Fruit fly (Drosophila melanogaster): ENCODE results near the gene CG46281.

DNA sequence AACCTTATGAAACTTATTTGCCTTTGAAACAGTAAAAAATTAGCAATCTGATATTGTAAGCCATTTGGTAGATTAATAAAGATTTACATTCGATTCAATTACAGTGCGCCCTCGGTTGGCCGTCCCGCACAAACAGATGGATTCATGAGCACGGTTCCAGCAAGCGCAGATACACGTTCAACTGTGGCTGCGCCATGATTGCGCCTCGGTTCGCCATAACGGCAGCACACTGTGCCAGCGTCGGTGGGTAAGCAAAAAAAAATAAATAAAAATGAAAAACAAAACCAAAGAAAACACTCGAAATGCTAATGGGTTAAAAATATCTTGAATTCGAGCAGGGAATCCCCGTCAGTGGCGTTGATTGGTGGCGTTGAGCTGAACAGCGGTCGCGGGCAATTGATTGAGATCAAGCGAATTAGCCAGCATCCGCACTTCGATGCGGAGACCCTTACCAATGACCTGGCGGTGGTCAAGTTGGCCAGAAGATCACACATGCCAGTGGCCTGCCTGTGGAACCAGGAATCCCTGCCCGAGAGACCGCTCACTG is 9.0 kb upstream of the CG46281 start:
- TF ChIP-seq CG16813 (GFP tag; IDR thresholded peaks at IDR 0.05; ENCODE audit: partially characterized antibody): no peak
- TF ChIP-seq CG7928 (GFP tag; optimal IDR thresholded peaks at IDR 0.05): no peak
- TF ChIP-seq corto (GFP tag; optimal IDR thresholded peaks at IDR 0.05): no peak
- 0 out of 2 replicates have a peak, but pooled peaks have one; percentile 22 for TF ChIP-seq CG14441 (GFP tag; IDR thresholded peaks at IDR 0.05)
- TF ChIP-seq Jarid2 (GFP tag; optimal IDR thresholded peaks at IDR 0.05): no peak
- no peak for TF ChIP-seq Hsf (GFP tag; optimal IDR thresholded peaks at IDR 0.05)

Data from whole organism, embryonic.